Fruit fly (Drosophila melanogaster): ENCODE data around the gene dsh.

dsh gene

DNA sequence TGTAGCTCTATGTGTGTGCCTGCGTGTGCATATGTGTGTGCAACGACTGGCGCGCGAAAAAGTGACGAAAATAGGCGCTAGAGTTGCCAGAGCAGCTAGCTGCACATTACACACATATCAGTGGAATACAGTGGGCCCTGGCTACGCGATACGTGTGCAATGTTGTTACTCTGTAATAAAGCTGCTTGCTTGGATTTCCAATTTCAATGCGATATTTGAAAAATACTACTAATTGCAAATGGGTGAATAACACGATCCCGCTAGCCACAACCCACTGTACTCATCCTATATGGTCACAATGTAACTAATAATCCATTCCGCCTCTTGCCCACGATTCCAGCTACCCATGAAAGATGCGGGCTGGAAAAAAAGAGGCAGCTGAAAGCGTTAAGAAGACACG is 4.3 kb upstream of the dsh start (continued):
- TF ChIP-seq corto (GFP tag; optimal IDR thresholded peaks at IDR 0.05) = no peak
- TF ChIP-seq CG6683 (GFP tag; optimal IDR thresholded peaks at IDR 0.05) = peak; percentile 76
- peak; percentile 85 for TF ChIP-seq CG18476 (GFP tag; optimal IDR thresholded peaks at IDR 0.05)
- peak; percentile 91 for TF ChIP-seq ems (GFP tag; optimal IDR thresholded peaks at IDR 0.05)
- TF ChIP-seq br (optimal IDR thresholded peaks at IDR 0.05) = no peak
- TF ChIP-seq CG4730 (GFP tag; IDR thresholded peaks at IDR 0.05) = peak; percentile 89
- TF ChIP-seq CG3407 (GFP tag; optimal IDR thresholded peaks at IDR 0.05) = peak; percentile 86
- peak; percentile 84 for TF ChIP-seq Ravus (GFP tag; IDR thresholded peaks at IDR 0.05)
- TF ChIP-seq Deaf1 (tag; optimal IDR thresholded peaks at IDR 0.05) = peak; percentile 64
- TF ChIP-seq CG12769 (tag; optimal IDR thresholded peaks at IDR 0.05) = peak; percentile 97
- TF ChIP-seq CkIIα-i1 (GFP tag; IDR thresholded peaks at IDR 0.05) = peak; percentile 72; the same call in 1 of the 2 replicates
- peak; percentile 95 for TF ChIP-seq CG12219 (GFP tag; optimal IDR thresholded peaks at IDR 0.05)
- peak; percentile 81 for TF ChIP-seq sima (GFP tag; optimal IDR thresholded peaks at IDR 0.05)
- TF ChIP-seq CG32767 (GFP tag; IDR thresholded peaks at IDR 0.05) = peak; percentile 91
- TF ChIP-seq CG17359 (tag; optimal IDR thresholded peaks at IDR 0.05) = peak; percentile 95
- peak; percentile 93 for TF ChIP-seq Side (GFP tag; optimal IDR thresholded peaks at IDR 0.05)
- peak; percentile 89 for TF ChIP-seq tx (GFP tag; optimal IDR thresholded peaks at IDR 0.05)
- TF ChIP-seq Ada2b (GFP tag; IDR thresholded peaks at IDR 0.05) = peak; percentile 96
- TF ChIP-seq stwl (tag; optimal IDR thresholded peaks at IDR 0.05) = peak; percentile 6
- peak; percentile 85 for TF ChIP-seq CG5180 (GFP tag; optimal IDR thresholded peaks at IDR 0.05)
- TF ChIP-seq bowl (GFP tag; IDR thresholded peaks at IDR 0.05) = peak; percentile 91
- TF ChIP-seq BtbVII (GFP tag; optimal IDR thresholded peaks at IDR 0.05) = peak; percentile 87
- peak; percentile 88 for TF ChIP-seq Six4 (GFP tag; optimal IDR thresholded peaks at IDR 0.05)
- TF ChIP-seq CG10321 (GFP tag; IDR thresholded peaks at IDR 0.05) = peak; percentile 76
- peak; percentile 89 for TF ChIP-seq CG12391 (tag; optimal IDR thresholded peaks at IDR 0.05)
- TF ChIP-seq CG11695 (GFP tag; IDR thresholded peaks at IDR 0.05) = peak; percentile 95
- peak; percentile 86 for TF ChIP-seq dimm (GFP tag; IDR thresholded peaks at IDR 0.05)
- TF ChIP-seq CG9876 (GFP tag; optimal IDR thresholded peaks at IDR 0.05) = peak; percentile 93
- TF ChIP-seq slp2 (GFP tag; optimal IDR thresholded peaks at IDR 0.05) = peak; percentile 85
- peak; percentile 62 for TF ChIP-seq CTCF (GFP tag; optimal IDR thresholded peaks at IDR 0.05)
- TF ChIP-seq C15 (GFP tag; IDR thresholded peaks at IDR 0.05) = peak; percentile 80; the same call in 2 of the 3 replicates
- peak; percentile 92 for TF ChIP-seq CG13296 (GFP tag; optimal IDR thresholded peaks at IDR 0.05)
- peak; percentile 75 for TF ChIP-seq CG8281 (tag; optimal IDR thresholded peaks at IDR 0.05)
- no peak for TF ChIP-seq BEAF-32 (GFP tag; optimal IDR thresholded peaks at IDR 0.05)
- peak; percentile 94 for TF ChIP-seq lilli (GFP tag; optimal IDR thresholded peaks at IDR 0.05)
- peak; percentile 96 for TF ChIP-seq ranshi (GFP tag; IDR thresholded peaks at IDR 0.05)
- peak; percentile 96 for TF ChIP-seq mam (GFP tag; optimal IDR thresholded peaks at IDR 0.05)
- TF ChIP-seq lov (optimal IDR thresholded peaks at IDR 0.05) = no peak
- peak; percentile 95 for TF ChIP-seq lov (GFP tag; IDR thresholded peaks at IDR 0.05)
- peak; percentile 75 for TF ChIP-seq CG15073 (GFP tag; optimal IDR thresholded peaks at IDR 0.05)
- TF ChIP-seq gsb (GFP tag; IDR thresholded peaks at IDR 0.05) = peak; percentile 92
- peak; percentile 87 for TF ChIP-seq ssp (GFP tag; IDR thresholded peaks at IDR 0.05)
- TF ChIP-seq nerfin-2 (GFP tag; IDR thresholded peaks at IDR 0.05; ENCODE audit: partially characterized antibody) = no peak
- peak; percentile 92 for TF ChIP-seq CG30403 (GFP tag; optimal IDR thresholded peaks at IDR 0.05)
- peak; percentile 93 for TF ChIP-seq esg (GFP tag; conservative IDR thresholded peaks at IDR 0.05)
- peak; percentile 77 for TF ChIP-seq Doc2 (GFP tag; IDR thresholded peaks at IDR 0.05)
- TF ChIP-seq CG4360 (GFP tag; IDR thresholded peaks at IDR 0.05) = peak; percentile 79
- peak; percentile 93 for TF ChIP-seq ara (GFP tag; IDR thresholded peaks at IDR 0.05)
- TF ChIP-seq Atf-2 (GFP tag; optimal IDR thresholded peaks at IDR 0.05) = peak; percentile 88
- TF ChIP-seq CG8944 (GFP tag; optimal IDR thresholded peaks at IDR 0.05) = peak; percentile 92
- peak; percentile 95 for TF ChIP-seq CG18599 (GFP tag; optimal IDR thresholded peaks at IDR 0.05)
- no peak for TF ChIP-seq Hr39 (optimal IDR thresholded peaks at IDR 0.05)
- peak; percentile 95 for TF ChIP-seq tgo (GFP tag; IDR thresholded peaks at IDR 0.05)
- peak; percentile 77 for TF ChIP-seq CG3838 (GFP tag; optimal IDR thresholded peaks at IDR 0.05)

Measured in whole organism, embryonic.